Fruit fly (Drosophila melanogaster) whole organism, adult: ENCODE data around the gene CG33296.
A peak's percentile ranks its signal among the peaks of the same experiment; 100 is the strongest.

Experiments used
- Clk ChIP-seq: fragments of 200-800 bp; sonication (Bioruptor generic); optimal IDR thresholded peaks from 2 replicates; lab custom pipeline; 2017; ENCODE audit warnings: missing biosample characterization, missing genetic modification characterization
- Mnt ChIP-seq: fragments of 200-800 bp; sonication (Bioruptor generic); optimal IDR thresholded peaks from 2 replicates; lab custom pipeline; 2016; ENCODE audit warnings: missing biosample characterization, mild to moderate bottlenecking, missing genetic modification characterization
- cic ChIP-seq: fragments of 200-800 bp; sonication (Bioruptor generic); optimal IDR thresholded peaks from 2 replicates; lab custom pipeline; 2017; ENCODE audit warnings: missing biosample characterization, mild to moderate bottlenecking, missing genetic modification characterization, moderate library complexity
- cnc ChIP-seq, 2 experiments: fragments of >200 bp; optimal IDR thresholded peaks; 2 replicates each; lab custom pipeline; 2017
- toe ChIP-seq: fragments of 200-800 bp; sonication (Bioruptor generic); optimal IDR thresholded peaks from 2 replicates; lab custom pipeline; 2016; ENCODE audit warnings: missing biosample characterization, missing genetic modification characterization

- TF ChIP-seq toe (GFP tag; lab: Kevin White, UChicago) (no peak), Clk (GFP tag; lab: Kevin White, UChicago) (no peak), cic (GFP tag; lab: Kevin White, UChicago) (peak; percentile 9), cnc (optimal IDR thresholded peaks at IDR 0.05; lab: Kevin White, UChicago) (no peak), Mnt (GFP tag; lab: Kevin White, UChicago) (no peak)
These were observed 15.0 kb downstream of the CG33296 start, which contains the start of gene Tep2 for dm6 chr2L:7701417-7701816.
